Worm (Caenorhabditis elegans) whole organism, L1 larva: ENCODE data around the gene luc-7L.

ENCODE experiments used
- C04F5.9 ChIP-seq: sonication (generic microtip); optimal IDR thresholded peaks from 2 replicates; lab custom pipeline; 2016; ENCODE audit warnings: missing genetic modification characterization, missing compliant biosample characterization
- C16A3.4 ChIP-seq: fragments of 150-350 bp; optimal IDR thresholded peaks from 2 replicates; lab custom pipeline; 2014; ENCODE audit warnings: missing biosample characterization, missing genetic modification characterization
- C34B4.2 ChIP-seq: sonication (generic microtip); optimal IDR thresholded peaks from 2 replicates; lab custom pipeline; 2017; ENCODE audit warnings: mild to moderate bottlenecking, missing genetic modification characterization, missing compliant biosample characterization
- F16B12.6 ChIP-seq: fragments of 150-350 bp; optimal IDR thresholded peaks from 2 replicates; lab custom pipeline; 2014; ENCODE audit warnings: missing biosample characterization, missing genetic modification characterization
- Y116A8C.19 ChIP-seq: sonication (generic microtip); optimal IDR thresholded peaks from 2 replicates; lab custom pipeline; 2016; ENCODE audit warnings: missing compliant biosample characterization, missing genetic modification characterization, borderline replicate concordance
- alr-1 ChIP-seq: fragments of 200-800 bp; sonication (Bioruptor generic); optimal IDR thresholded peaks from 2 replicates; lab custom pipeline; 2018; ENCODE audit warnings: borderline replicate concordance, mild to moderate bottlenecking, missing genetic modification characterization, missing compliant biosample characterization
- aly-2 ChIP-seq: fragments of 150-350 bp; optimal IDR thresholded peaks from 2 replicates; lab custom pipeline; 2014; ENCODE audit warnings: missing biosample characterization, missing genetic modification characterization
- ceh-63 ChIP-seq: fragments of 200-800 bp; sonication (Bioruptor generic); optimal IDR thresholded peaks from 2 replicates; lab custom pipeline; 2018; ENCODE audit warnings: mild to moderate bottlenecking, missing genetic modification characterization, missing compliant biosample characterization
- ceh-82 ChIP-seq, 3 experiments: fragments of 150-350 bp in 1 of 3; sonication (generic microtip) in 2 of 3; optimal IDR thresholded peaks; 2 replicates each; lab custom pipeline; 2014 to 2017; ENCODE audit warnings: missing biosample characterization in 3 of 3, missing genetic modification characterization in 3 of 3
- ceh-88 ChIP-seq: fragments of 200-800 bp; sonication (Bioruptor generic); IDR thresholded peaks from 2 replicates; pipeline ENCODE4 v1.3.6; 2022; ENCODE audit warnings: missing genetic modification characterization, missing compliant biosample characterization
- ces-1 ChIP-seq: fragments of 150-350 bp; optimal IDR thresholded peaks from 2 replicates; lab custom pipeline; 2014; ENCODE audit warnings: missing biosample characterization, missing genetic modification reagents, missing genetic modification characterization
- dpl-1 ChIP-seq, 3 experiments: fragments of 150-350 bp in 2 of 3; sonication (generic microtip) in 1 of 3; optimal IDR thresholded peaks; 2 replicates each; lab custom pipeline; 2014 to 2017; ENCODE audit warnings: missing biosample characterization in 3 of 3, missing genetic modification characterization in 3 of 3, missing genetic modification reagents in 3 of 3
- egl-13 ChIP-seq: sonication (generic microtip); optimal IDR thresholded peaks from 2 replicates; lab custom pipeline; 2016; ENCODE audit warnings: missing genotype, missing genetic modification reagents, missing genetic modification characterization, missing compliant biosample characterization
- egl-27 ChIP-seq, 2 experiments: fragments of 150-350 bp in 1 of 2; sonication (generic microtip); optimal IDR thresholded peaks; 3 replicates each; lab custom pipeline; 2017 to 2018; ENCODE audit warnings: missing biosample characterization in 2 of 2, missing genetic modification characterization in 2 of 2, missing genetic modification reagents in 2 of 2
- ets-5 ChIP-seq: fragments of 200-800 bp; sonication (Bioruptor generic); IDR thresholded peaks from 2 replicates; pipeline ENCODE4 v1.3.6; 2022; ENCODE audit warnings: missing genetic modification characterization, missing compliant biosample characterization
- fkh-10 ChIP-seq: sonication (generic microtip); optimal IDR thresholded peaks from 2 replicates; lab custom pipeline; 2017; ENCODE audit warnings: missing biosample characterization, missing genetic modification reagents, missing genetic modification characterization
- fkh-4 ChIP-seq: sonication (generic microtip); optimal IDR thresholded peaks from 2 replicates; lab custom pipeline; 2016; ENCODE audit warnings: missing compliant biosample characterization, missing genetic modification characterization, borderline replicate concordance
- grh-1 ChIP-seq: fragments of 200-800 bp; sonication (Bioruptor generic); IDR thresholded peaks from 2 replicates; pipeline ENCODE4 v1.3.6; 2022; ENCODE audit warnings: missing genetic modification reagents, missing genetic modification characterization, missing compliant biosample characterization
- irx-1 ChIP-seq: sonication (generic microtip); optimal IDR thresholded peaks from 2 replicates; lab custom pipeline; 2016; ENCODE audit warnings: missing genetic modification characterization, missing compliant biosample characterization
- isw-1 ChIP-seq: fragments of 200-800 bp; sonication (Bioruptor generic); IDR thresholded peaks from 2 replicates; pipeline ENCODE4 v1.3.6; 2022; ENCODE audit warnings: missing genetic modification characterization, missing compliant biosample characterization
- jun-1 ChIP-seq: fragments of 150-350 bp; optimal IDR thresholded peaks from 2 replicates; lab custom pipeline; 2014; ENCODE audit warnings: missing biosample characterization, missing genetic modification reagents, missing genetic modification characterization
- lin-13 ChIP-seq: fragments of 150-350 bp; optimal IDR thresholded peaks from 2 replicates; lab custom pipeline; 2014; ENCODE audit warnings: missing biosample characterization, missing genetic modification reagents, missing genetic modification characterization
- lin-15B ChIP-seq: fragments of 150-350 bp; sonication (generic microtip); optimal IDR thresholded peaks from 3 replicates; lab custom pipeline; 2014; ENCODE audit warnings: missing biosample characterization, missing genetic modification characterization
- lin-39 ChIP-seq: fragments of 150-350 bp; optimal IDR thresholded peaks from 2 replicates; lab custom pipeline; 2014; ENCODE audit warnings: missing biosample characterization, missing genetic modification reagents, missing genetic modification characterization
- lir-3 ChIP-seq: sonication (generic microtip); optimal IDR thresholded peaks from 2 replicates; lab custom pipeline; 2016; ENCODE audit warnings: mild to moderate bottlenecking, missing genetic modification characterization, moderate library complexity, missing compliant biosample characterization; ENCODE audit not compliant: poor library complexity
- lsy-2 ChIP-seq, 2 experiments: fragments of 150-350 bp; optimal IDR thresholded peaks; 2 replicates each; lab custom pipeline; 2014; ENCODE audit warnings: missing biosample characterization in 2 of 2, missing genetic modification characterization in 2 of 2
- mab-9 ChIP-seq: fragments of 200-800 bp; sonication (Bioruptor generic); IDR thresholded peaks from 2 replicates; pipeline ENCODE4 v1.3.6; 2022; ENCODE audit warnings: missing genetic modification reagents, missing genetic modification characterization, missing compliant biosample characterization
- nhr-19 ChIP-seq: fragments of 200-800 bp; sonication (Bioruptor generic); conservative IDR thresholded peaks from 2 replicates; pipeline ENCODE4 v1.3.6; 2022; ENCODE audit warnings: missing genetic modification characterization, missing compliant biosample characterization
- nhr-237 ChIP-seq: fragments of 150-350 bp; optimal IDR thresholded peaks from 2 replicates; lab custom pipeline; 2014; ENCODE audit warnings: missing biosample characterization, missing genetic modification characterization
- nhr-28 ChIP-seq: fragments of 150-350 bp; optimal IDR thresholded peaks from 2 replicates; lab custom pipeline; 2014; ENCODE audit warnings: missing biosample characterization, missing genetic modification characterization
- nhr-47 ChIP-seq: sonication (generic microtip); optimal IDR thresholded peaks from 2 replicates; lab custom pipeline; 2016; ENCODE audit warnings: mild to moderate bottlenecking, missing genetic modification characterization, moderate library complexity, missing compliant biosample characterization
- nhr-71 ChIP-seq: sonication (generic microtip); optimal IDR thresholded peaks from 2 replicates; lab custom pipeline; 2016; ENCODE audit warnings: mild to moderate bottlenecking, missing genetic modification characterization, moderate library complexity, missing compliant biosample characterization
- nhr-84 ChIP-seq: sonication (generic microtip); optimal IDR thresholded peaks from 2 replicates; lab custom pipeline; 2017; ENCODE audit warnings: missing biosample characterization, missing genetic modification characterization
- nhr-85 ChIP-seq: sonication (generic microtip); peaks from one replicate; lab custom pipeline; 2016; ENCODE audit warnings: missing genetic modification characterization, inconsistent platforms, missing compliant biosample characterization
- nhr-90 ChIP-seq: sonication (generic microtip); optimal IDR thresholded peaks from 2 replicates; lab custom pipeline; 2016; ENCODE audit warnings: mild to moderate bottlenecking, missing genetic modification characterization, missing compliant biosample characterization; ENCODE audit not compliant: poor library complexity
- pax-3 ChIP-seq: fragments of 200-800 bp; sonication (Bioruptor generic); optimal IDR thresholded peaks from 2 replicates; lab custom pipeline; 2018; ENCODE audit warnings: mild to moderate bottlenecking, missing genetic modification characterization, moderate library complexity, missing compliant biosample characterization
- rnt-1 ChIP-seq: sonication (generic microtip); optimal IDR thresholded peaks from 2 replicates; lab custom pipeline; 2016; ENCODE audit warnings: mild to moderate bottlenecking, missing genetic modification characterization, moderate library complexity, missing compliant biosample characterization
- skn-1 ChIP-seq: fragments of 150-350 bp; optimal IDR thresholded peaks from 2 replicates; lab custom pipeline; 2014; ENCODE audit warnings: missing biosample characterization, missing genetic modification characterization
- snpc-4 ChIP-seq: fragments of 150-350 bp; optimal IDR thresholded peaks from 2 replicates; lab custom pipeline; 2014; ENCODE audit warnings: missing biosample characterization, missing genetic modification characterization
- snu-23 ChIP-seq: sonication (generic microtip); optimal IDR thresholded peaks from 2 replicates; lab custom pipeline; 2016; ENCODE audit warnings: missing genetic modification characterization, missing compliant biosample characterization
- sox-4 ChIP-seq: sonication (generic microtip); optimal IDR thresholded peaks from 2 replicates; lab custom pipeline; 2016; ENCODE audit warnings: missing genetic modification characterization, missing compliant biosample characterization
- sptf-1 ChIP-seq: fragments of 150-350 bp; optimal IDR thresholded peaks from 2 replicates; lab custom pipeline; 2014; ENCODE audit warnings: missing biosample characterization, missing genetic modification characterization
- sup-37 ChIP-seq: fragments of 200-800 bp; sonication (Bioruptor generic); optimal IDR thresholded peaks from 2 replicates; lab custom pipeline; 2018; ENCODE audit warnings: mild to moderate bottlenecking, missing genetic modification characterization, missing compliant biosample characterization
- swsn-7 ChIP-seq: sonication (generic microtip); optimal IDR thresholded peaks from 2 replicates; lab custom pipeline; 2016; ENCODE audit warnings: missing genetic modification characterization, missing compliant biosample characterization
- tbx-2 ChIP-seq: sonication (generic microtip); optimal IDR thresholded peaks from 2 replicates; lab custom pipeline; 2016; ENCODE audit warnings: missing genetic modification characterization, missing compliant biosample characterization
- unc-130 ChIP-seq: fragments of 150-350 bp; optimal IDR thresholded peaks from 2 replicates; lab custom pipeline; 2017; ENCODE audit warnings: missing biosample characterization, missing genetic modification characterization, inconsistent platforms
- unc-86 ChIP-seq: sonication (generic microtip); optimal IDR thresholded peaks from 2 replicates; lab custom pipeline; 2016; ENCODE audit warnings: missing genetic modification characterization, missing compliant biosample characterization
- unc-98 ChIP-seq: fragments of 200-800 bp; sonication (Bioruptor generic); IDR thresholded peaks from 2 replicates; pipeline ENCODE4 v1.3.6; 2022; ENCODE audit warnings: missing genetic modification characterization, missing compliant biosample characterization
- xbp-1 ChIP-seq: sonication (generic microtip); optimal IDR thresholded peaks from 2 replicates; lab custom pipeline; 2016; ENCODE audit warnings: missing genetic modification characterization, missing compliant biosample characterization
- zag-1 ChIP-seq: fragments of 150-350 bp; optimal IDR thresholded peaks from 2 replicates; lab custom pipeline; 2014; ENCODE audit warnings: missing biosample characterization, missing genetic modification characterization
- zip-4 ChIP-seq: fragments of 200-800 bp; sonication (Bioruptor generic); optimal IDR thresholded peaks from 2 replicates; lab custom pipeline; 2018; ENCODE audit warnings: mild to moderate bottlenecking, missing genetic modification characterization, moderate library complexity, missing compliant biosample characterization
- ztf-11 ChIP-seq, 2 experiments: sonication (generic microtip); optimal IDR thresholded peaks; 2 replicates each; lab custom pipeline; 2016 to 2017; ENCODE audit warnings: missing genetic modification characterization in 2 of 2, missing biosample characterization in 1 of 2, missing compliant biosample characterization in 1 of 2
- ztf-4 ChIP-seq: fragments of 150-350 bp; optimal IDR thresholded peaks from 2 replicates; lab custom pipeline; 2014; ENCODE audit warnings: missing biosample characterization, missing genetic modification characterization

luc-7L gene

DNA sequence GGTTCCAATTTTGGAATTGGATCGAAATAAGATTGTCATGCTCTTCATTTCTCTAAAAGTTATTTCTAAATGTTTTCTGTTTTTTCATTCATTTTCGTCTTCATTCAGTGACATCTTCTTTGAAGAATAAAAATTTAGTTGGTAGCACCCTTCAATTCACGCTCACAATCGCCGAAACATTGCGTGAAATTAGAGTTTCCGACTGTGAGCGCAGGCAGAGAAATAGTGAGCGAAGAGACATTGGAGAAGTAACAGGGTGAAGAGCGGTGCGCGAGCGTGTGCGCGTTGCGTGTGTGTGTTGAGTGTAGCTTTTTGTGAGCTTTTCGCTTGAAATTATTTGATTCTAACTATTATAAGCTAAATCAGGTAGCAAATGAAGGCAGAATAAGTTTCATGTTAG lies 37.9 kb downstream of the luc-7L start:
- TF ChIP-seq snpc-4: no peak
- TF ChIP-seq zag-1: no peak
- TF ChIP-seq nhr-85 (tag; lab: Kevin White, UChicago): no peak
- no peak for TF ChIP-seq xbp-1 (tag; lab: Kevin White, UChicago)
- no peak for TF ChIP-seq swsn-7 (tag; lab: Kevin White, UChicago)
- no peak for TF ChIP-seq egl-27 (tag; optimal IDR thresholded peaks at IDR 0.05; lab: Kevin White, UChicago)
- no peak for TF ChIP-seq nhr-90 (tag; lab: Kevin White, UChicago)
- no peak for TF ChIP-seq ceh-63 (GFP tag; lab: Kevin White, UChicago)
- no peak for TF ChIP-seq isw-1 (GFP tag; lab: Robert Waterston, UW)
- TF ChIP-seq fkh-10 (GFP tag; lab: Kevin White, UChicago): peak; percentile 20
- no peak for TF ChIP-seq jun-1
- no peak for TF ChIP-seq Y116A8C.19 (tag; lab: Kevin White, UChicago)
- no peak for TF ChIP-seq nhr-84
- no peak for TF ChIP-seq pax-3 (tag; lab: Kevin White, UChicago)
- TF ChIP-seq nhr-28: no peak
- TF ChIP-seq lir-3 (tag; lab: Kevin White, UChicago): no peak
- TF ChIP-seq irx-1 (tag; lab: Kevin White, UChicago): no peak
- TF ChIP-seq F16B12.6: peak; percentile 35
- no peak for TF ChIP-seq C04F5.9 (tag; lab: Kevin White, UChicago)
- TF ChIP-seq lsy-2 (tag; optimal IDR thresholded peaks at IDR 0.05; lab: Kevin White, UChicago): peak in 1 of 2 experiments; percentile 65
- TF ChIP-seq zip-4 (GFP tag; lab: Kevin White, UChicago): no peak
- no peak for TF ChIP-seq ets-5 (GFP tag; lab: Robert Waterston, UW)
- peak; percentile 42 for TF ChIP-seq skn-1
- TF ChIP-seq tbx-2 (tag; lab: Kevin White, UChicago): peak; percentile 2
- no peak for TF ChIP-seq unc-86
- no peak for TF ChIP-seq sptf-1
- peak; percentile 28 for TF ChIP-seq C16A3.4 (tag; lab: Kevin White, UChicago)
- TF ChIP-seq C34B4.2 (tag; lab: Kevin White, UChicago): no peak
- no peak for TF ChIP-seq lin-13 (GFP tag; lab: Kevin White, UChicago)
- no peak for TF ChIP-seq grh-1 (GFP tag; lab: Robert Waterston, UW)
- no peak for TF ChIP-seq egl-13
- no peak for TF ChIP-seq aly-2 (tag; lab: Kevin White, UChicago)
- no peak for TF ChIP-seq ceh-88 (GFP tag; lab: Robert Waterston, UW)
- TF ChIP-seq mab-9 (GFP tag; lab: Robert Waterston, UW): no peak
- no peak for TF ChIP-seq ztf-4 (tag; lab: Kevin White, UChicago)
- TF ChIP-seq ces-1: no peak
- TF ChIP-seq dpl-1 (GFP tag; optimal IDR thresholded peaks at IDR 0.05; lab: Kevin White, UChicago): peak; percentile 12 to 42 (median 23)
- no peak for TF ChIP-seq sox-4 (tag; lab: Kevin White, UChicago)
- peak; percentile 44 for TF ChIP-seq nhr-71 (tag; lab: Kevin White, UChicago)
- no peak for TF ChIP-seq lin-39 (tag; lab: Kevin White, UChicago)
- TF ChIP-seq ztf-11 (tag; optimal IDR thresholded peaks at IDR 0.05; lab: Kevin White, UChicago): no peak
- TF ChIP-seq alr-1 (tag; lab: Kevin White, UChicago): no peak
- TF ChIP-seq fkh-4 (tag; lab: Kevin White, UChicago): no peak
- TF ChIP-seq lin-15B: no peak
- peak in 1 of 3 experiments; percentile 65 for TF ChIP-seq ceh-82 (tag; optimal IDR thresholded peaks at IDR 0.05; lab: Kevin White, UChicago)
- TF ChIP-seq sup-37 (GFP tag; lab: Kevin White, UChicago): no peak
- no peak for TF ChIP-seq nhr-237
- no peak for TF ChIP-seq unc-130
- TF ChIP-seq rnt-1 (tag; lab: Kevin White, UChicago): no peak
- no peak for TF ChIP-seq nhr-47 (tag; lab: Kevin White, UChicago)
- no peak for TF ChIP-seq unc-98
- TF ChIP-seq snu-23 (GFP tag; lab: Kevin White, UChicago): peak; percentile 56
- TF ChIP-seq nhr-19 (GFP tag; lab: Robert Waterston, UW): no peak
